Worm (Caenorhabditis elegans) whole organism, L2 larva: Measurements from ENCODE around the gene snt-1.
"Not testable (repeated sequence)": the region's sequence is repeated elsewhere in the genome, so short reads cannot be mapped to it uniquely, and the experiment has no call there.

ENCODE experiments used
- lin-11 ChIP-seq: fragments of 150-350 bp; sonication (generic microtip); optimal IDR thresholded peaks from 2 replicates; lab custom pipeline; 2014; ENCODE audit warnings: missing biosample characterization, missing genetic modification characterization, inconsistent platforms, mixed read lengths
- mdl-1 ChIP-seq, 2 experiments: fragments of 150-350 bp in 1 of 2; sonication (generic microtip) in 1 of 2; optimal IDR thresholded peaks; 2 replicates each; lab custom pipeline; 2017; ENCODE audit warnings: missing biosample characterization in 2 of 2, missing genetic modification characterization in 2 of 2
- unc-39 ChIP-seq: fragments of 150-350 bp; optimal IDR thresholded peaks from 2 replicates; lab custom pipeline; 2014; ENCODE audit warnings: missing biosample characterization, missing genetic modification characterization
- unc-55 ChIP-seq: fragments of 150-350 bp; sonication (generic microtip); optimal IDR thresholded peaks from 3 replicates; lab custom pipeline; 2014; ENCODE audit warnings: missing biosample characterization, missing genetic modification reagents, missing genetic modification characterization
- unc-62 ChIP-seq: fragments of 150-350 bp; optimal IDR thresholded peaks from 2 replicates; lab custom pipeline; 2014; ENCODE audit warnings: missing biosample characterization, missing genetic modification reagents, missing genetic modification characterization

DNA sequence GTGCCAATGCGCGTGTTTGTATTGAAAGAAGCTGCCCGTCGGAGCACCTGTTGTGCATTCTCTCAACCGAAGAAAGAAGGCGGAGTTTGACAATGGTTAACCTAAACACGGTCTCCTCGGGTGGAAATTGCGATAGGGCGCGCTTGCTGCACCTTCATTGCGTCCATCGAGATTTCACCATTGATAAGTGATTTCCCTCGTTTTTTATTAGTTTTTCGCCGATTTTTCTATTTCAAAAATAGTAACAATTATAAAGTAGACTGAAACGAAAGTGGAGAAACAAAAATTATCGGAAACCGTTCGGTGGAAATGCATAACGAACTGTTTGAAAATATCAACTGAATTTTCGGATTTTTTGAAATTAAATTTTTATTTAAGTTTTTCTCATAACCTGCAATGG lies 35.7 kb upstream of the snt-1 start, which contains the start of gene agr-1:
- TF ChIP-seq unc-55 (GFP tag; lab: Kevin White, UChicago); unc-62; unc-39 (tag; lab: Kevin White, UChicago); lin-11 (tag; lab: Kevin White, UChicago); mdl-1 (tag; optimal IDR thresholded peaks at IDR 0.05; lab: Kevin White, UChicago): not testable (repeated sequence)
